4 fruit fly cellular contexts compared by ENCODE assay signal in genomic region chr3R:23874198-23874597, dm6.
TF ChIP-seq lines count a peak whose summit lies in the region.

No protein-coding gene starts in this region.

- no peak for TF ChIP-seq CTCF in whole organism, embryonic (GFP tag; optimal IDR thresholded peaks at IDR 0.05; lab: Kevin White, UChicago)

TF ChIP-seq in whole organism, embryonic, 481 proteins besides CTCF, POLR2A, EP300 and RAD21 (continues in another document):
- peak; percentile 79 for TF ChIP-seq sens (GFP tag; lab: Kevin White, UChicago)
- peak; percentile 37 for TF ChIP-seq gem (tag; optimal IDR thresholded peaks at IDR 0.05; lab: Kevin White, UChicago)
- TF ChIP-seq Jarid2 (GFP tag; optimal IDR thresholded peaks at IDR 0.05; lab: Kevin White, UChicago) = no peak
- TF ChIP-seq ci (GFP tag; IDR thresholded peaks at IDR 0.05; lab: Robert Waterston, UW) = peak; percentile 7; the same call in 1 of the 3 replicates
- peak; percentile 17 for TF ChIP-seq CG18262 (tag; optimal IDR thresholded peaks at IDR 0.05; lab: Kevin White, UChicago)
- peak; percentile 31 for TF ChIP-seq CG2712 (tag; optimal IDR thresholded peaks at IDR 0.05; lab: Kevin White, UChicago)
- peak; percentile 28 for TF ChIP-seq CG10979 (tag; optimal IDR thresholded peaks at IDR 0.05; lab: Kevin White, UChicago)
- peak; percentile 21 for TF ChIP-seq fd96Cb (tag; optimal IDR thresholded peaks at IDR 0.05; lab: Kevin White, UChicago)
- peak; percentile 27 for TF ChIP-seq CG2678 (tag; optimal IDR thresholded peaks at IDR 0.05; lab: Kevin White, UChicago)
- TF ChIP-seq CG11504 (tag; optimal IDR thresholded peaks at IDR 0.05; lab: Kevin White, UChicago) = peak; percentile 38
- TF ChIP-seq eyg (GFP tag; optimal IDR thresholded peaks at IDR 0.05; lab: Kevin White, UChicago) = no peak
- no peak for TF ChIP-seq her (GFP tag; optimal IDR thresholded peaks at IDR 0.05; lab: Kevin White, UChicago)
- 0 out of 2 replicates have a peak, but pooled peaks have one; percentile 10 for TF ChIP-seq CG6689 (GFP tag; IDR thresholded peaks at IDR 0.05; lab: Robert Waterston, UW)
- peak; percentile 40; the same call in 1 of the 3 replicates for TF ChIP-seq zfh1 (GFP tag; IDR thresholded peaks at IDR 0.05; lab: Robert Waterston, UW)
- peak; percentile 83 for TF ChIP-seq Drgx (GFP tag; IDR thresholded peaks at IDR 0.05; lab: Robert Waterston, UW)
- TF ChIP-seq prd (optimal IDR thresholded peaks at IDR 0.05; lab: Kevin White, UChicago) = no peak
- TF ChIP-seq prd (GFP tag; IDR thresholded peaks at IDR 0.05; lab: Robert Waterston, UW) = peak; percentile 52; the same call in 2 of the 3 replicates
- peak; percentile 4 for TF ChIP-seq Hsf (GFP tag; optimal IDR thresholded peaks at IDR 0.05; lab: Kevin White, UChicago)
- TF ChIP-seq D (optimal IDR thresholded peaks at IDR 0.05; lab: Kevin White, UChicago) = no peak
- no peak for TF ChIP-seq D (GFP tag; optimal IDR thresholded peaks at IDR 0.05; lab: Kevin White, UChicago)
- peak; percentile 14 for TF ChIP-seq CG12391 (tag; optimal IDR thresholded peaks at IDR 0.05; lab: Kevin White, UChicago)
- peak; percentile 2 for TF ChIP-seq CG1529 (GFP tag; optimal IDR thresholded peaks at IDR 0.05; lab: Kevin White, UChicago)
- peak; percentile 35 for TF ChIP-seq dmrt11E (tag; optimal IDR thresholded peaks at IDR 0.05; lab: Kevin White, UChicago)

TF ChIP-seq in whole organism, prepupa, 60 proteins besides CTCF, POLR2A, EP300 and RAD21 (continues in another document):
- TF ChIP-seq svp (GFP tag; lab: Kevin White, UChicago) = peak; percentile 64
- peak; percentile 89 for TF ChIP-seq CG6163 (GFP tag; IDR thresholded peaks at IDR 0.05; lab: Robert Waterston, UW)
- TF ChIP-seq fd85E (GFP tag; optimal IDR thresholded peaks at IDR 0.05; lab: Kevin White, UChicago) = no peak
- peak; percentile 26 for TF ChIP-seq Sox15 (GFP tag; optimal IDR thresholded peaks at IDR 0.05; lab: Kevin White, UChicago)
- TF ChIP-seq CG6276 (GFP tag; optimal IDR thresholded peaks at IDR 0.05; lab: Kevin White, UChicago) = peak; percentile 81
- TF ChIP-seq CG11762 (GFP tag; optimal IDR thresholded peaks at IDR 0.05; lab: Kevin White, UChicago; ENCODE audit: insufficient read depth) = peak; percentile 73
- TF ChIP-seq acj6 (GFP tag; optimal IDR thresholded peaks at IDR 0.05; lab: Kevin White, UChicago) = peak; percentile 72
- TF ChIP-seq spab (GFP tag; optimal IDR thresholded peaks at IDR 0.05; lab: Kevin White, UChicago) = peak; percentile 53
- peak; percentile 78 for TF ChIP-seq Met (GFP tag; optimal IDR thresholded peaks at IDR 0.05; lab: Kevin White, UChicago)
- TF ChIP-seq CG10631 (GFP tag; optimal IDR thresholded peaks at IDR 0.05; lab: Kevin White, UChicago) = peak; percentile 76
- peak; percentile 84 for TF ChIP-seq eg (GFP tag; IDR thresholded peaks at IDR 0.05; lab: Robert Waterston, UW)
- TF ChIP-seq Blimp-1 (GFP tag; optimal IDR thresholded peaks at IDR 0.05; lab: Kevin White, UChicago) = no peak
- TF ChIP-seq CG6808 (GFP tag; optimal IDR thresholded peaks at IDR 0.05; lab: Kevin White, UChicago) = peak; percentile 66
- peak; percentile 48 to 64 for TF ChIP-seq ss (GFP tag; optimal IDR thresholded peaks at IDR 0.05; lab: Kevin White, UChicago)
- TF ChIP-seq salr (GFP tag; optimal IDR thresholded peaks at IDR 0.05; lab: Kevin White, UChicago) = peak; percentile 29 to 68
- TF ChIP-seq fd59A (GFP tag; optimal IDR thresholded peaks at IDR 0.05; lab: Kevin White, UChicago) = peak; percentile 53
- TF ChIP-seq CG34406 (GFP tag; optimal IDR thresholded peaks at IDR 0.05; lab: Kevin White, UChicago) = peak; percentile 62
- peak; percentile 39 for TF ChIP-seq CG8319 (GFP tag; optimal IDR thresholded peaks at IDR 0.05; lab: Kevin White, UChicago)
- TF ChIP-seq CG10669 (GFP tag; optimal IDR thresholded peaks at IDR 0.05; lab: Kevin White, UChicago) = peak; percentile 58
- peak; percentile 70 for TF ChIP-seq Sox102F (GFP tag; optimal IDR thresholded peaks at IDR 0.05; lab: Kevin White, UChicago)
- peak; percentile 84 for TF ChIP-seq CG15336 (GFP tag; IDR thresholded peaks at IDR 0.05; lab: Robert Waterston, UW)
- TF ChIP-seq Eip78C (GFP tag; lab: Kevin White, UChicago) = peak; percentile 94
- peak; percentile 77 for TF ChIP-seq OdsH (GFP tag; optimal IDR thresholded peaks at IDR 0.05; lab: Kevin White, UChicago)
- peak; percentile 71 for TF ChIP-seq dac (GFP tag; optimal IDR thresholded peaks at IDR 0.05; lab: Kevin White, UChicago)

TF ChIP-seq in whole organism, pupa, 21 proteins besides CTCF, POLR2A, EP300 and RAD21:
- TF ChIP-seq rn (GFP tag; IDR thresholded peaks at IDR 0.05; lab: Robert Waterston, UW) = 0 out of 2 replicates have a peak, but pooled peaks have one; percentile 14
- no peak for TF ChIP-seq D1 (tag; optimal IDR thresholded peaks at IDR 0.05; lab: Kevin White, UChicago)
- TF ChIP-seq CG4496 (GFP tag; IDR thresholded peaks at IDR 0.05; lab: Robert Waterston, UW) = peak; percentile 76
- no peak for TF ChIP-seq EcR (GFP tag; optimal IDR thresholded peaks at IDR 0.05; lab: Kevin White, UChicago)
- TF ChIP-seq CG14655 (GFP tag; optimal IDR thresholded peaks at IDR 0.05; lab: Kevin White, UChicago) = peak; percentile 86
- TF ChIP-seq CG8159 (tag; optimal IDR thresholded peaks at IDR 0.05; lab: Kevin White, UChicago) = peak; percentile 72
- TF ChIP-seq CG9948 (tag; optimal IDR thresholded peaks at IDR 0.05; lab: Kevin White, UChicago) = peak; percentile 73
- TF ChIP-seq CG10348 (GFP tag; IDR thresholded peaks at IDR 0.05; lab: Robert Waterston, UW) = no peak
- TF ChIP-seq fd96Ca (GFP tag; IDR thresholded peaks at IDR 0.05; lab: Robert Waterston, UW) = peak; percentile 53; the same call in 1 of the 3 replicates
- peak; percentile 74 for TF ChIP-seq CG17806 (tag; optimal IDR thresholded peaks at IDR 0.05; lab: Kevin White, UChicago)
- TF ChIP-seq CG8301 (tag; optimal IDR thresholded peaks at IDR 0.05; lab: Kevin White, UChicago) = peak; percentile 76
- peak; percentile 74 for TF ChIP-seq CG12605 (GFP tag; IDR thresholded peaks at IDR 0.05; lab: Robert Waterston, UW)
- TF ChIP-seq CG15710 (tag; optimal IDR thresholded peaks at IDR 0.05; lab: Kevin White, UChicago) = peak; percentile 67
- peak; percentile 4 for TF ChIP-seq gl (tag; optimal IDR thresholded peaks at IDR 0.05; lab: Kevin White, UChicago)
- peak; percentile 72 for TF ChIP-seq Ets98B (GFP tag; IDR thresholded peaks at IDR 0.05; lab: Robert Waterston, UW)
- TF ChIP-seq Pif1A (GFP tag; optimal IDR thresholded peaks at IDR 0.05; lab: Kevin White, UChicago) = peak; percentile 75
- peak; percentile 10 for TF ChIP-seq CG13204 (GFP tag; optimal IDR thresholded peaks at IDR 0.05; lab: Kevin White, UChicago)
- peak; percentile 55 for TF ChIP-seq Snoo (tag; optimal IDR thresholded peaks at IDR 0.05; lab: Kevin White, UChicago)
- TF ChIP-seq CG34367 (tag; optimal IDR thresholded peaks at IDR 0.05; lab: Kevin White, UChicago) = peak; percentile 68
- peak; percentile 79 for TF ChIP-seq CG32121 (GFP tag; IDR thresholded peaks at IDR 0.05; lab: Robert Waterston, UW)
- peak; percentile 63 for TF ChIP-seq Pif1B (GFP tag; optimal IDR thresholded peaks at IDR 0.05; lab: Kevin White, UChicago)

TF ChIP-seq in whole organism, wandering third instar larva, 38 proteins besides CTCF, POLR2A, EP300 and RAD21 (continues in another document):
- TF ChIP-seq N (GFP tag; optimal IDR thresholded peaks at IDR 0.05; lab: Kevin White, UChicago) (no peak), dmrt93B (GFP tag; optimal IDR thresholded peaks at IDR 0.05; lab: Kevin White, UChicago) (peak; percentile 18), usp (GFP tag; optimal IDR thresholded peaks at IDR 0.05; lab: Kevin White, UChicago) (no peak), CG32264 (GFP tag; optimal IDR thresholded peaks at IDR 0.05; lab: Kevin White, UChicago) (peak; percentile 27), jim (GFP tag; optimal IDR thresholded peaks at IDR 0.05; lab: Kevin White, UChicago) (no peak), Mio (GFP tag; optimal IDR thresholded peaks at IDR 0.05; lab: Kevin White, UChicago) (no peak), CrebA (GFP tag; optimal IDR thresholded peaks at IDR 0.05; lab: Kevin White, UChicago; ENCODE audit: borderline replicate concordance) (no peak), psq (GFP tag; optimal IDR thresholded peaks at IDR 0.05; lab: Kevin White, UChicago) (peak; percentile 48), br (GFP tag; optimal IDR thresholded peaks at IDR 0.05; lab: Kevin White, UChicago) (peak; percentile 55), CG9705 (GFP tag; optimal IDR thresholded peaks at IDR 0.05; lab: Kevin White, UChicago) (no peak), sv (GFP tag; optimal IDR thresholded peaks at IDR 0.05; lab: Kevin White, UChicago) (no peak), Myc (optimal IDR thresholded peaks at IDR 0.05; lab: Kevin White, UChicago) (no peak), fru (GFP tag; optimal IDR thresholded peaks at IDR 0.05; lab: Kevin White, UChicago) (peak; percentile 73), sage (GFP tag; optimal IDR thresholded peaks at IDR 0.05; lab: Kevin White, UChicago) (peak; percentile 18), dl (GFP tag; optimal IDR thresholded peaks at IDR 0.05; lab: Kevin White, UChicago; ENCODE audit: insufficient read depth in 1 of 2, partially characterized antibody in 2 of 2) (no peak), Dif (GFP tag; optimal IDR thresholded peaks at IDR 0.05; lab: Kevin White, UChicago; ENCODE audit: partially characterized antibody) (no peak), Sp1 (GFP tag; optimal IDR thresholded peaks at IDR 0.05; lab: Kevin White, UChicago) (peak; percentile 53), tai (GFP tag; optimal IDR thresholded peaks at IDR 0.05; lab: Kevin White, UChicago) (peak; percentile 56), HLH106 (tag; optimal IDR thresholded peaks at IDR 0.05; lab: Kevin White, UChicago) (peak; percentile 64), GATAd (GFP tag; optimal IDR thresholded peaks at IDR 0.05; lab: Kevin White, UChicago) (no peak), h (GFP tag; optimal IDR thresholded peaks at IDR 0.05; lab: Kevin White, UChicago) (peak; percentile 82), Dfd (GFP tag; optimal IDR thresholded peaks at IDR 0.05; lab: Kevin White, UChicago) (no peak), Jra (GFP tag; optimal IDR thresholded peaks at IDR 0.05; lab: Kevin White, UChicago) (no peak), brk (GFP tag; optimal IDR thresholded peaks at IDR 0.05; lab: Kevin White, UChicago) (no peak), Hr83 (GFP tag; optimal IDR thresholded peaks at IDR 0.05; lab: Kevin White, UChicago; ENCODE audit: poor library complexity, severe bottlenecking) (no peak), ey (GFP tag; optimal IDR thresholded peaks at IDR 0.05; lab: Kevin White, UChicago) (peak; percentile 76), OdsH (GFP tag; optimal IDR thresholded peaks at IDR 0.05; lab: Kevin White, UChicago) (peak; percentile 69), Hr78 (GFP tag; optimal IDR thresholded peaks at IDR 0.05; lab: Kevin White, UChicago) (no peak), Rel (GFP tag; optimal IDR thresholded peaks at IDR 0.05; lab: Kevin White, UChicago) (peak; percentile 44), Rel (tag; optimal IDR thresholded peaks at IDR 0.05; lab: Kevin White, UChicago) (no peak), pan (optimal IDR thresholded peaks at IDR 0.05; lab: Kevin White, UChicago) (no peak), foxo (GFP tag; optimal IDR thresholded peaks at IDR 0.05; lab: Kevin White, UChicago) (peak in 1 of 2 experiments; percentile 67)

Comparison
In these comparisons a context has a peak if more than half of its experiments do, and no peak if none do; other contexts are left out.
1. Of the 7 proteins assayed by ChIP-seq in both whole organism, embryonic and whole organism, prepupa: peak only in whole organism, embryonic: Blimp-1; only in whole organism, prepupa: CG16779, CG6854, Gug, Hr39 and Lpt; in both: Sox102F; in neither: 0.